Fruit fly (Drosophila melanogaster) whole organism, embryonic: ENCODE data around the gene CG14327.

Experiments
- ATbp ChIP-seq: fragments of 200-800 bp; sonication (Bioruptor generic); optimal IDR thresholded peaks from 2 replicates; lab custom pipeline; 2017; ENCODE audit warnings: missing biosample characterization, mild to moderate bottlenecking, missing genetic modification characterization, missing genetic modification reagents
- Asciz ChIP-seq: fragments of 200-800 bp; sonication (Bioruptor generic); optimal IDR thresholded peaks from 2 replicates; lab custom pipeline; 2017; ENCODE audit warnings: missing biosample characterization, mild to moderate bottlenecking, missing genetic modification characterization, missing genetic modification reagents
- CG11247 ChIP-seq: fragments of 200-800 bp; sonication (Bioruptor generic); IDR thresholded peaks from 2 replicates; pipeline ENCODE4 v1.3.6; 2022; ENCODE audit warnings: missing biosample characterization, missing genetic modification characterization
- CG11695 ChIP-seq: fragments of 200-800 bp; sonication (Bioruptor generic); IDR thresholded peaks from 3 replicates; pipeline ENCODE4 v1.3.6; 2022; ENCODE audit warnings: missing biosample characterization, missing genetic modification characterization
- CG13287 ChIP-seq: fragments of 200-800 bp; sonication (Bioruptor generic); IDR thresholded peaks from 2 replicates; pipeline ENCODE4 v1.3.6; 2022; ENCODE audit warnings: missing biosample characterization, missing genetic modification characterization; ENCODE audit not compliant: partially characterized antibody
- CG1529 ChIP-seq: fragments of 200-800 bp; sonication (Bioruptor generic); optimal IDR thresholded peaks from 3 replicates; lab custom pipeline; 2018; ENCODE audit warnings: missing biosample characterization, missing genetic modification characterization
- CG15601 ChIP-seq: fragments of 200-800 bp; sonication (Bioruptor generic); optimal IDR thresholded peaks from 3 replicates; lab custom pipeline; 2019; ENCODE audit warnings: missing biosample characterization, mild to moderate bottlenecking, missing genetic modification characterization, moderate library complexity
- CG17612 ChIP-seq: fragments of 200-800 bp; sonication (Bioruptor generic); IDR thresholded peaks from 2 replicates; pipeline ENCODE4 v1.3.6; 2022; ENCODE audit warnings: missing biosample characterization, missing genetic modification characterization
- CG1792 ChIP-seq: fragments of 200-800 bp; sonication (Bioruptor generic); optimal IDR thresholded peaks from 2 replicates; lab custom pipeline; 2016; ENCODE audit warnings: missing biosample characterization, missing genetic modification characterization
- CG18476 ChIP-seq: fragments of 200-800 bp; sonication (Bioruptor generic); optimal IDR thresholded peaks from 2 replicates; lab custom pipeline; 2016; ENCODE audit warnings: missing biosample characterization, mild to moderate bottlenecking, missing genetic modification characterization
- CG31441 ChIP-seq: fragments of 200-800 bp; sonication (Bioruptor generic); IDR thresholded peaks from 2 replicates; pipeline ENCODE4 v1.3.6; 2022; ENCODE audit warnings: missing biosample characterization, missing genetic modification characterization
- CG33213 ChIP-seq: fragments of 200-800 bp; sonication (Bioruptor generic); optimal IDR thresholded peaks from 3 replicates; lab custom pipeline; 2016; ENCODE audit warnings: missing biosample characterization, missing genetic modification characterization
- CG3995 ChIP-seq: fragments of 200-800 bp; sonication (Bioruptor generic); optimal IDR thresholded peaks from 3 replicates; lab custom pipeline; 2016; ENCODE audit warnings: missing biosample characterization, missing genetic modification characterization
- CG4282 ChIP-seq: fragments of 200-800 bp; sonication (Bioruptor generic); optimal IDR thresholded peaks from 2 replicates; lab custom pipeline; 2016; ENCODE audit warnings: missing biosample characterization, missing genetic modification characterization
- CG4404 ChIP-seq: fragments of 200-800 bp; sonication (Bioruptor generic); IDR thresholded peaks from 2 replicates; pipeline ENCODE4 v1.3.6; 2022; ENCODE audit warnings: missing biosample characterization, missing genetic modification characterization
- CG6272 ChIP-seq: fragments of 200-800 bp; sonication (Bioruptor generic); IDR thresholded peaks from 2 replicates; pipeline ENCODE4 v1.3.6; 2022; ENCODE audit warnings: missing biosample characterization, missing genetic modification characterization
- CG7271 ChIP-seq: fragments of 200-800 bp; sonication (Bioruptor generic); optimal IDR thresholded peaks from 2 replicates; lab custom pipeline; 2018; ENCODE audit warnings: missing biosample characterization, mild to moderate bottlenecking, missing genetic modification characterization, moderate library complexity
- CG7928 ChIP-seq: fragments of 200-800 bp; sonication (Bioruptor generic); optimal IDR thresholded peaks from 2 replicates; lab custom pipeline; 2017; ENCODE audit warnings: missing biosample characterization, mild to moderate bottlenecking, missing genetic modification characterization
- CG8290 ChIP-seq, 3 experiments: fragments of 200-800 bp; sonication (Bioruptor generic); optimal IDR thresholded peaks; 2 replicates each; lab custom pipeline; 2016 to 2019; ENCODE audit warnings: missing biosample characterization in 3 of 3, missing genetic modification characterization in 3 of 3, mild to moderate bottlenecking in 2 of 3, moderate library complexity in 1 of 3
- CG8924 ChIP-seq: fragments of 200-800 bp; optimal IDR thresholded peaks from 3 replicates; lab custom pipeline; 2019; ENCODE audit warnings: missing biosample characterization, mild to moderate bottlenecking, missing genetic modification characterization, moderate library complexity
- CG9727 ChIP-seq: fragments of 200-800 bp; sonication (Bioruptor generic); optimal IDR thresholded peaks from 3 replicates; lab custom pipeline; 2017; ENCODE audit warnings: missing biosample characterization, mild to moderate bottlenecking, missing genetic modification characterization
- D19A ChIP-seq: fragments of 200-800 bp; optimal IDR thresholded peaks from 3 replicates; lab custom pipeline; 2019; ENCODE audit warnings: missing biosample characterization, mild to moderate bottlenecking, missing genetic modification characterization, moderate library complexity
- Dref ChIP-seq: fragments of 200-800 bp; sonication (Bioruptor generic); IDR thresholded peaks from 2 replicates; pipeline ENCODE4 v1.3.6; 2022; ENCODE audit warnings: missing biosample characterization, missing genetic modification characterization
- Gug ChIP-seq: fragments of 200-800 bp; sonication (Bioruptor generic); IDR thresholded peaks from 4 replicates; pipeline ENCODE4 v1.3.6; 2022; ENCODE audit warnings: missing biosample characterization, missing genetic modification characterization
- HLH3B ChIP-seq: fragments of 200-800 bp; sonication (Bioruptor generic); IDR thresholded peaks from 2 replicates; pipeline ENCODE4 v1.3.6; 2022; ENCODE audit warnings: missing biosample characterization, missing genetic modification characterization
- Hr51 ChIP-seq, 2 experiments: fragments of 200-800 bp; sonication (Bioruptor generic); optimal IDR thresholded peaks; 2 replicates in 1 of 2; 3 replicates in 1 of 2; lab custom pipeline; 2016 to 2018; ENCODE audit warnings: missing biosample characterization in 2 of 2, missing genetic modification characterization in 2 of 2, mild to moderate bottlenecking in 1 of 2, moderate library complexity in 1 of 2
- Lim3 ChIP-seq: fragments of 200-800 bp; sonication (Bioruptor generic); IDR thresholded peaks from 2 replicates; pipeline ENCODE4 v1.3.6; 2022; ENCODE audit warnings: missing biosample characterization, missing genetic modification characterization
- Taf1 ChIP-seq: fragments of 200-800 bp; sonication (Bioruptor generic); IDR thresholded peaks from 2 replicates; pipeline ENCODE4 v1.3.6; 2022; ENCODE audit warnings: missing biosample characterization, missing genetic modification characterization
- bowl ChIP-seq: fragments of 200-800 bp; sonication (Bioruptor generic); IDR thresholded peaks from 2 replicates; pipeline ENCODE4 v1.3.6; 2022; ENCODE audit warnings: missing biosample characterization, missing genetic modification characterization
- cg ChIP-seq: fragments of 200-800 bp; sonication (Bioruptor generic); optimal IDR thresholded peaks from 3 replicates; lab custom pipeline; 2019; ENCODE audit warnings: missing biosample characterization, mild to moderate bottlenecking, missing genetic modification characterization, moderate library complexity
- chif ChIP-seq, 2 experiments: fragments of 200-800 bp; sonication (Bioruptor generic); optimal IDR thresholded peaks; 3 replicates each; lab custom pipeline; 2016; ENCODE audit warnings: missing biosample characterization in 2 of 2, missing genetic modification characterization in 2 of 2
- dmrt11E ChIP-seq: fragments of 200-800 bp; sonication (Bioruptor generic); optimal IDR thresholded peaks from 3 replicates; lab custom pipeline; 2018; ENCODE audit warnings: missing biosample characterization, mild to moderate bottlenecking, missing genetic modification characterization, moderate library complexity
- eve ChIP-seq, 2 experiments: fragments of >200 bp; optimal IDR thresholded peaks; 2 replicates each; lab custom pipeline; 2017; ENCODE audit warnings: missing biosample characterization in 2 of 2, missing genetic modification characterization in 2 of 2
- knrl ChIP-seq: fragments of 200-800 bp; sonication (Bioruptor generic); IDR thresholded peaks from 3 replicates; pipeline ENCODE4 v1.3.6; 2022; ENCODE audit warnings: missing biosample characterization, missing genetic modification characterization; ENCODE audit not compliant: partially characterized antibody
- lmd ChIP-seq: fragments of 200-800 bp; sonication (Bioruptor generic); IDR thresholded peaks from 2 replicates; pipeline ENCODE4 v1.3.6; 2022; ENCODE audit warnings: missing biosample characterization, missing genetic modification characterization
- luna ChIP-seq: fragments of 200-800 bp; sonication (Bioruptor generic); optimal IDR thresholded peaks from 2 replicates; lab custom pipeline; 2016; ENCODE audit warnings: missing biosample characterization, missing genetic modification characterization
- nau ChIP-seq: fragments of 200-800 bp; sonication (Bioruptor generic); optimal IDR thresholded peaks from 3 replicates; lab custom pipeline; 2017; ENCODE audit warnings: missing biosample characterization, mild to moderate bottlenecking, missing genetic modification characterization, missing genetic modification reagents
- pros ChIP-seq: fragments of 200-800 bp; sonication (Bioruptor generic); optimal IDR thresholded peaks from 3 replicates; lab custom pipeline; 2019; ENCODE audit warnings: missing biosample characterization, mild to moderate bottlenecking, missing genetic modification characterization, moderate library complexity
- salm ChIP-seq: fragments of 200-800 bp; sonication (Bioruptor generic); optimal IDR thresholded peaks from 2 replicates; lab custom pipeline; 2018; ENCODE audit warnings: missing biosample characterization, mild to moderate bottlenecking, missing genetic modification characterization
- seq ChIP-seq: fragments of 200-800 bp; sonication (Bioruptor generic); IDR thresholded peaks from 2 replicates; pipeline ENCODE4 v1.3.6; 2022; ENCODE audit warnings: missing biosample characterization, missing genetic modification characterization
- sim ChIP-seq: fragments of 200-800 bp; sonication (Bioruptor generic); IDR thresholded peaks from 2 replicates; pipeline ENCODE4 v1.3.6; 2022; ENCODE audit warnings: missing biosample characterization, missing genetic modification characterization
- sisA ChIP-seq: fragments of 200-800 bp; sonication (Bioruptor generic); IDR thresholded peaks from 2 replicates; pipeline ENCODE4 v1.3.6; 2022; ENCODE audit warnings: missing biosample characterization, missing genetic modification characterization
- stwl ChIP-seq: fragments of 200-800 bp; sonication (Bioruptor generic); optimal IDR thresholded peaks from 3 replicates; lab custom pipeline; 2018; ENCODE audit warnings: missing biosample characterization, mild to moderate bottlenecking, missing genetic modification characterization, moderate library complexity
- twi ChIP-seq: fragments of 200-800 bp; optimal IDR thresholded peaks from 2 replicates; lab custom pipeline; 2019; ENCODE audit warnings: missing biosample characterization, mild to moderate bottlenecking, missing genetic modification characterization, moderate library complexity
- vvl ChIP-seq: fragments of 200-800 bp; sonication (Bioruptor generic); IDR thresholded peaks from 2 replicates; pipeline ENCODE4 v1.3.6; 2022; ENCODE audit warnings: missing biosample characterization, missing genetic modification characterization
- wek ChIP-seq: fragments of 200-800 bp; sonication (Bioruptor generic); optimal IDR thresholded peaks from 3 replicates; lab custom pipeline; 2018; ENCODE audit warnings: missing biosample characterization, mild to moderate bottlenecking, missing genetic modification characterization, moderate library complexity
- zen ChIP-seq: fragments of 200-800 bp; sonication (Bioruptor generic); optimal IDR thresholded peaks from 3 replicates; lab custom pipeline; 2018; ENCODE audit warnings: missing biosample characterization, mild to moderate bottlenecking, missing genetic modification characterization, moderate library complexity
- zfh1 ChIP-seq: fragments of 200-800 bp; sonication (Bioruptor generic); IDR thresholded peaks from 3 replicates; pipeline ENCODE4 v1.3.6; 2022; ENCODE audit warnings: missing biosample characterization, missing genetic modification characterization

The CG14327 gene

dm6 chr3R:17583658-17584460 lies 29.6 kb upstream of the CG14327 start (continued):
- no peak for TF ChIP-seq luna (GFP tag; lab: Kevin White, UChicago)
- TF ChIP-seq zen (tag; lab: Kevin White, UChicago): peak; percentile 67
- TF ChIP-seq Lim3: no peak
- peak; percentile 64 for TF ChIP-seq CG8924 (tag; lab: Kevin White, UChicago)
- peak; percentile 66; the same call in 1 of the 3 replicates for TF ChIP-seq zfh1 (GFP tag; lab: Robert Waterston, UW)
- no peak for TF ChIP-seq stwl
- peak; percentile 67 for TF ChIP-seq CG31441 (GFP tag; lab: Robert Waterston, UW)
- no peak for TF ChIP-seq bowl
- TF ChIP-seq dmrt11E (tag; lab: Kevin White, UChicago): peak; percentile 84
- TF ChIP-seq eve (GFP tag; optimal IDR thresholded peaks at IDR 0.05; lab: Kevin White, UChicago): peak in 1 of 2 experiments; percentile 79
- no peak for TF ChIP-seq Taf1 (GFP tag; lab: Robert Waterston, UW)
- TF ChIP-seq CG17612 (GFP tag; lab: Robert Waterston, UW): no peak
- TF ChIP-seq Asciz (GFP tag; lab: Kevin White, UChicago): peak; percentile 44
- 0 out of 2 replicates have a peak, but pooled peaks have one; percentile 11 for TF ChIP-seq seq (GFP tag; lab: Robert Waterston, UW)
- TF ChIP-seq pros (GFP tag; lab: Kevin White, UChicago): peak; percentile 95
- no peak for TF ChIP-seq Gug
- TF ChIP-seq CG15601 (tag; lab: Kevin White, UChicago): peak; percentile 58
- TF ChIP-seq lmd (GFP tag; lab: Robert Waterston, UW): peak; percentile 48; the same call in 1 of the 2 replicates
- TF ChIP-seq CG4404 (GFP tag; lab: Robert Waterston, UW): peak; percentile 46; the same call in 1 of the 2 replicates
- TF ChIP-seq chif (GFP tag; optimal IDR thresholded peaks at IDR 0.05; lab: Kevin White, UChicago): peak in 1 of 2 experiments; percentile 62
- peak; percentile 8 for TF ChIP-seq ATbp
- no peak for TF ChIP-seq sim
- TF ChIP-seq CG4282: no peak
- peak; percentile 15 for TF ChIP-seq CG8290 (GFP tag; optimal IDR thresholded peaks at IDR 0.05; lab: Kevin White, UChicago)
- TF ChIP-seq CG8290 (tag; optimal IDR thresholded peaks at IDR 0.05; lab: Kevin White, UChicago): no peak
- TF ChIP-seq CG13287 (GFP tag; lab: Robert Waterston, UW): no peak
- TF ChIP-seq CG7928: no peak
- peak; percentile 34; the same call in 1 of the 2 replicates for TF ChIP-seq sisA (GFP tag; lab: Robert Waterston, UW)
- peak; percentile 32; the same call in 1 of the 2 replicates for TF ChIP-seq vvl
- no peak for TF ChIP-seq knrl (GFP tag; lab: Robert Waterston, UW)
- no peak for TF ChIP-seq wek (GFP tag; lab: Kevin White, UChicago)
- TF ChIP-seq CG33213 (GFP tag; lab: Kevin White, UChicago): no peak
- TF ChIP-seq CG9727 (GFP tag; lab: Kevin White, UChicago): peak; percentile 58
- TF ChIP-seq HLH3B: 0 out of 2 replicates have a peak, but pooled peaks have one; percentile 10
- TF ChIP-seq twi (tag; lab: Kevin White, UChicago): peak; percentile 23
- peak in 1 of 2 experiments; percentile 56 for TF ChIP-seq Hr51 (GFP tag; optimal IDR thresholded peaks at IDR 0.05; lab: Kevin White, UChicago)
- TF ChIP-seq salm (tag; lab: Kevin White, UChicago): peak; percentile 10
- TF ChIP-seq CG1792 (GFP tag; lab: Kevin White, UChicago): no peak
- TF ChIP-seq nau (GFP tag; lab: Kevin White, UChicago): no peak
- no peak for TF ChIP-seq CG7271 (tag; lab: Kevin White, UChicago)
- peak; percentile 11 for TF ChIP-seq CG18476
- peak; percentile 59 for TF ChIP-seq D19A (tag; lab: Kevin White, UChicago)
- TF ChIP-seq CG11695 (GFP tag; lab: Robert Waterston, UW): peak; percentile 40; the same call in 1 of the 3 replicates
- no peak for TF ChIP-seq CG3995 (GFP tag; lab: Kevin White, UChicago)
- TF ChIP-seq Dref (GFP tag; lab: Robert Waterston, UW): no peak
- TF ChIP-seq cg (GFP tag; lab: Kevin White, UChicago): peak; percentile 50
- 0 out of 2 replicates have a peak, but pooled peaks have one; percentile 9 for TF ChIP-seq CG11247 (GFP tag; lab: Robert Waterston, UW)
- TF ChIP-seq CG1529: peak; percentile 22
- TF ChIP-seq CG6272 (GFP tag; lab: Robert Waterston, UW): no peak
